Fruit fly (Drosophila melanogaster) whole organism, embryonic: ENCODE data around the gene CG15717.
A peak's percentile ranks its signal among the peaks of the same experiment; 100 is the strongest.

Source experiments
- Abd-B ChIP-seq: fragments of 200-800 bp; sonication (Bioruptor generic); optimal IDR thresholded peaks from 2 replicates; lab custom pipeline; 2018; ENCODE audit warnings: missing biosample characterization, mild to moderate bottlenecking, missing genetic modification characterization, moderate library complexity
- B-H2 ChIP-seq: fragments of 200-800 bp; sonication (Bioruptor generic); optimal IDR thresholded peaks from 2 replicates; lab custom pipeline; 2018; ENCODE audit warnings: missing biosample characterization, mild to moderate bottlenecking, missing genetic modification characterization
- CG10274 ChIP-seq: fragments of 200-800 bp; sonication (Bioruptor generic); optimal IDR thresholded peaks from 3 replicates; lab custom pipeline; 2017; ENCODE audit warnings: missing biosample characterization, mild to moderate bottlenecking, missing genetic modification characterization
- CG10543 ChIP-seq: fragments of 200-800 bp; sonication (Bioruptor generic); optimal IDR thresholded peaks from 3 replicates; lab custom pipeline; 2017; ENCODE audit warnings: missing biosample characterization, mild to moderate bottlenecking, missing genetic modification characterization, moderate library complexity
- CG11247 ChIP-seq: fragments of 200-800 bp; sonication (Bioruptor generic); IDR thresholded peaks from 2 replicates; pipeline ENCODE4 v1.3.6; 2022; ENCODE audit warnings: missing biosample characterization, missing genetic modification characterization
- CG11398 ChIP-seq: fragments of 200-800 bp; sonication (Bioruptor generic); optimal IDR thresholded peaks from 2 replicates; lab custom pipeline; 2016; ENCODE audit warnings: missing biosample characterization, missing genetic modification characterization
- CG11456 ChIP-seq: fragments of 200-800 bp; sonication (Bioruptor generic); IDR thresholded peaks from 3 replicates; pipeline ENCODE4 v1.3.6; 2022; ENCODE audit warnings: missing biosample characterization, missing genetic modification characterization
- CG12155 ChIP-seq: fragments of 200-800 bp; sonication (Bioruptor generic); optimal IDR thresholded peaks from 3 replicates; lab custom pipeline; 2016; ENCODE audit warnings: missing biosample characterization, missing genetic modification characterization
- CG13287 ChIP-seq: fragments of 200-800 bp; sonication (Bioruptor generic); IDR thresholded peaks from 2 replicates; pipeline ENCODE4 v1.3.6; 2022; ENCODE audit warnings: missing biosample characterization, missing genetic modification characterization; ENCODE audit not compliant: partially characterized antibody
- CG13624 ChIP-seq: fragments of 200-800 bp; sonication (Bioruptor generic); optimal IDR thresholded peaks from 2 replicates; lab custom pipeline; 2016; ENCODE audit warnings: missing biosample characterization, missing genetic modification characterization
- CG14441 ChIP-seq: fragments of 200-800 bp; sonication (Bioruptor generic); IDR thresholded peaks from 2 replicates; pipeline ENCODE4 v1.3.6; 2022; ENCODE audit warnings: missing biosample characterization, missing genetic modification characterization
- CG14965 ChIP-seq: fragments of 200-800 bp; sonication (Bioruptor generic); optimal IDR thresholded peaks from 2 replicates; lab custom pipeline; 2016; ENCODE audit warnings: missing biosample characterization, missing genetic modification characterization, borderline replicate concordance
- CG18619 ChIP-seq: fragments of 200-800 bp; sonication (Bioruptor generic); optimal IDR thresholded peaks from 3 replicates; lab custom pipeline; 2017; ENCODE audit warnings: missing biosample characterization, mild to moderate bottlenecking, missing genetic modification characterization
- CG2116 ChIP-seq: fragments of 200-800 bp; sonication (Bioruptor generic); optimal IDR thresholded peaks from 3 replicates; lab custom pipeline; 2018; ENCODE audit warnings: missing biosample characterization, mild to moderate bottlenecking, missing genetic modification characterization
- CG2889 ChIP-seq: fragments of 200-800 bp; sonication (Bioruptor generic); IDR thresholded peaks from 3 replicates; pipeline ENCODE4 v1.3.6; 2022; ENCODE audit warnings: missing biosample characterization, missing genetic modification characterization
- CG30020 ChIP-seq: fragments of 200-800 bp; optimal IDR thresholded peaks from 2 replicates; lab custom pipeline; 2019; ENCODE audit warnings: missing biosample characterization, mild to moderate bottlenecking, missing genetic modification characterization, moderate library complexity
- CG32532 ChIP-seq: fragments of 200-800 bp; sonication (Bioruptor generic); IDR thresholded peaks from 2 replicates; pipeline ENCODE4 v1.3.6; 2022; ENCODE audit warnings: missing biosample characterization, missing genetic modification characterization
- CG32772 ChIP-seq: fragments of 200-800 bp; sonication (Bioruptor generic); IDR thresholded peaks from 2 replicates; pipeline ENCODE4 v1.3.6; 2022; ENCODE audit warnings: missing biosample characterization, missing genetic modification characterization
- CG3847 ChIP-seq: fragments of 200-800 bp; sonication (Bioruptor generic); IDR thresholded peaks from 2 replicates; pipeline ENCODE4 v1.3.6; 2022; ENCODE audit warnings: missing biosample characterization, missing genetic modification characterization
- CG43689 ChIP-seq: fragments of 200-800 bp; sonication (Bioruptor generic); IDR thresholded peaks from 2 replicates; pipeline ENCODE4 v1.3.6; 2022; ENCODE audit warnings: missing biosample characterization, missing genetic modification characterization
- CG6175 ChIP-seq: fragments of 200-800 bp; sonication (Bioruptor generic); IDR thresholded peaks from 3 replicates; pipeline ENCODE4 v1.3.6; 2022; ENCODE audit warnings: missing biosample characterization, missing genetic modification characterization
- CG6254 ChIP-seq: fragments of 200-800 bp; sonication (Bioruptor generic); optimal IDR thresholded peaks from 3 replicates; lab custom pipeline; 2017; ENCODE audit warnings: mild to moderate bottlenecking, missing biosample characterization, missing genetic modification reagents, missing genetic modification characterization
- CG7928 ChIP-seq: fragments of 200-800 bp; sonication (Bioruptor generic); optimal IDR thresholded peaks from 2 replicates; lab custom pipeline; 2017; ENCODE audit warnings: missing biosample characterization, mild to moderate bottlenecking, missing genetic modification characterization
- CG7963 ChIP-seq: fragments of 200-800 bp; sonication (Bioruptor generic); IDR thresholded peaks from 3 replicates; pipeline ENCODE4 v1.3.6; 2022; ENCODE audit warnings: missing biosample characterization, missing genetic modification characterization; ENCODE audit not compliant: partially characterized antibody
- CG8944 ChIP-seq: fragments of 200-800 bp; sonication (Bioruptor generic); optimal IDR thresholded peaks from 3 replicates; lab custom pipeline; 2016; ENCODE audit warnings: missing biosample characterization, missing genetic modification characterization
- CrebB ChIP-seq: fragments of 200-800 bp; sonication (Bioruptor generic); optimal IDR thresholded peaks from 3 replicates; lab custom pipeline; 2018; ENCODE audit warnings: missing biosample characterization, mild to moderate bottlenecking, missing genetic modification characterization
- D19B ChIP-seq: fragments of 200-800 bp; sonication (Bioruptor generic); optimal IDR thresholded peaks from 2 replicates; lab custom pipeline; 2017; ENCODE audit warnings: missing biosample characterization, mild to moderate bottlenecking, missing genetic modification characterization
- Dll ChIP-seq: fragments of 200-800 bp; sonication (Bioruptor generic); IDR thresholded peaks from 4 replicates; pipeline ENCODE4 v1.3.6; 2022; ENCODE audit warnings: missing biosample characterization, missing genetic modification characterization; ENCODE audit not compliant: partially characterized antibody
- E2f1 ChIP-seq: fragments of 200-800 bp; sonication (Bioruptor generic); IDR thresholded peaks from 2 replicates; pipeline ENCODE4 v1.3.6; 2022; ENCODE audit warnings: missing biosample characterization, missing genetic modification characterization
- Eip74EF ChIP-seq, 2 experiments: fragments of 200-800 bp in 1 of 2; fragments of >200 bp in 1 of 2; sonication (Bioruptor generic) in 1 of 2; optimal IDR thresholded peaks; 2 replicates each; lab custom pipeline; 2017 to 2019; ENCODE audit warnings: missing biosample characterization in 2 of 2, missing genetic modification characterization in 2 of 2, mild to moderate bottlenecking in 1 of 2, moderate library complexity in 1 of 2
- Fer3 ChIP-seq: fragments of 200-800 bp; sonication (Bioruptor generic); optimal IDR thresholded peaks from 2 replicates; lab custom pipeline; 2018; ENCODE audit warnings: missing biosample characterization, mild to moderate bottlenecking, missing genetic modification characterization, moderate library complexity
- Jarid2 ChIP-seq: fragments of 200-800 bp; sonication (Bioruptor generic); optimal IDR thresholded peaks from 3 replicates; lab custom pipeline; 2017; ENCODE audit warnings: mild to moderate bottlenecking, missing biosample characterization, missing genetic modification reagents, missing genetic modification characterization
- Mes4 ChIP-seq: fragments of 200-800 bp; sonication (Bioruptor generic); optimal IDR thresholded peaks from 2 replicates; lab custom pipeline; 2016; ENCODE audit warnings: missing biosample characterization, missing genetic modification characterization
- Nf-YC ChIP-seq: fragments of 200-800 bp; optimal IDR thresholded peaks from 3 replicates; lab custom pipeline; 2019; ENCODE audit warnings: missing biosample characterization, mild to moderate bottlenecking, missing genetic modification characterization, moderate library complexity
- Opbp ChIP-seq: fragments of 200-800 bp; sonication (Bioruptor generic); IDR thresholded peaks from 3 replicates; pipeline ENCODE4 v1.3.6; 2022; ENCODE audit warnings: missing biosample characterization, missing genetic modification characterization; ENCODE audit not compliant: partially characterized antibody
- Tbp ChIP-seq: fragments of >200 bp; optimal IDR thresholded peaks from 2 replicates; lab custom pipeline; 2018; ENCODE audit warnings: missing biosample characterization, missing genetic modification characterization
- chn ChIP-seq: fragments of 200-800 bp; sonication (Bioruptor generic); optimal IDR thresholded peaks from 2 replicates; lab custom pipeline; 2016; ENCODE audit warnings: missing biosample characterization, missing genetic modification characterization
- cwo ChIP-seq: fragments of 200-800 bp; sonication (Bioruptor generic); optimal IDR thresholded peaks from 3 replicates; lab custom pipeline; 2017; ENCODE audit warnings: missing biosample characterization, missing genetic modification characterization, mild to moderate bottlenecking, moderate library complexity, missing genetic modification reagents
- dm ChIP-seq: fragments of 200-800 bp; sonication (Bioruptor generic); optimal IDR thresholded peaks from 3 replicates; lab custom pipeline; 2016; ENCODE audit warnings: missing biosample characterization, missing genetic modification characterization
- her ChIP-seq: fragments of 200-800 bp; sonication (Bioruptor generic); optimal IDR thresholded peaks from 2 replicates; lab custom pipeline; 2016; ENCODE audit warnings: missing biosample characterization, missing genetic modification characterization
- mirr ChIP-seq: fragments of 200-800 bp; sonication (Bioruptor generic); optimal IDR thresholded peaks from 3 replicates; lab custom pipeline; 2018; ENCODE audit warnings: missing biosample characterization, mild to moderate bottlenecking, missing genetic modification characterization
- otp ChIP-seq: fragments of 200-800 bp; sonication (Bioruptor generic); IDR thresholded peaks from 3 replicates; pipeline ENCODE4, ENCODE4 v1.3.6; 2022; ENCODE audit warnings: missing biosample characterization, missing genetic modification characterization
- psq ChIP-seq: fragments of 200-800 bp; sonication (Bioruptor generic); optimal IDR thresholded peaks from 2 replicates; lab custom pipeline; 2017; ENCODE audit warnings: missing biosample characterization, missing genetic modification characterization
- repo ChIP-seq: fragments of 200-800 bp; sonication (Bioruptor generic); optimal IDR thresholded peaks from 2 replicates; lab custom pipeline; 2016; ENCODE audit warnings: missing biosample characterization, missing genetic modification characterization
- rib ChIP-seq: fragments of 200-800 bp; sonication (Bioruptor generic); IDR thresholded peaks from 2 replicates; pipeline ENCODE4 v1.3.6; 2022; ENCODE audit warnings: missing biosample characterization, missing genetic modification characterization
- run ChIP-seq: fragments of 200-800 bp; sonication (Bioruptor generic); optimal IDR thresholded peaks from 3 replicates; lab custom pipeline; 2018; ENCODE audit warnings: missing biosample characterization, mild to moderate bottlenecking, missing genetic modification characterization
- tup ChIP-seq: fragments of 200-800 bp; sonication (Bioruptor generic); optimal IDR thresholded peaks from 2 replicates; lab custom pipeline; 2016; ENCODE audit warnings: missing biosample characterization, mild to moderate bottlenecking, missing genetic modification characterization, moderate library complexity
- unpg ChIP-seq: fragments of 200-800 bp; sonication (Bioruptor generic); optimal IDR thresholded peaks from 3 replicates; lab custom pipeline; 2018; ENCODE audit warnings: missing biosample characterization, mild to moderate bottlenecking, missing genetic modification characterization, moderate library complexity
- vvl ChIP-seq: fragments of 200-800 bp; sonication (Bioruptor generic); IDR thresholded peaks from 2 replicates; pipeline ENCODE4 v1.3.6; 2022; ENCODE audit warnings: missing biosample characterization, missing genetic modification characterization
- wek ChIP-seq: fragments of 200-800 bp; sonication (Bioruptor generic); optimal IDR thresholded peaks from 3 replicates; lab custom pipeline; 2018; ENCODE audit warnings: missing biosample characterization, mild to moderate bottlenecking, missing genetic modification characterization, moderate library complexity

Gene CG15717

DNA sequence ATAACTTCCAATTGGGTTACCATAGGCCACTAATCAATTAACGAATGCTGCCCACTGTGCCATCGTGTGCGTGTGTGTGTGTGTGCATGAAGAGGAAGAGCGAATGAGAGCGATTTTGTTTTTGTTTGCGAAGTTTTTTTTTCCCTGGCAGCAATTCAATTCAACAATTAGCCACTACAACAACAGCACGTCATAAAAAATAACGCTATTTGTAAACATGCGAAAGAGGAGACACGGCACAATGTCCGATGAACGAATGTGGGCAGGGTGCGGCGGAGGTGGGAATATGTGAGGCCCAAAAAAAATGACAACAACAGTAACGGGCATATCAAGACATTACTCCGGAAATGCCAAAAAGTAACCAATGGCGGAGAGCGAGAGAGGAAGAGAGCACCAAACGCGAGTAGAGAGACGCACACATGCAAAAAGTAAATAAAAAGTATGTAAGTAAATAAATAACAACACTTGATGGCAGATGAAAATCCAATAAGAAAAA is 41.4 kb upstream of the CG15717 start (continued):
- no peak for TF ChIP-seq CG11247 (GFP tag; lab: Robert Waterston, UW)
- TF ChIP-seq Eip74EF (GFP tag; optimal IDR thresholded peaks at IDR 0.05; lab: Kevin White, UChicago): peak in 1 of 2 experiments; percentile 67
- TF ChIP-seq Tbp (GFP tag; lab: Kevin White, UChicago): no peak
- peak; percentile 74 for TF ChIP-seq Nf-YC
- TF ChIP-seq dm: no peak
- no peak for TF ChIP-seq run (tag; lab: Kevin White, UChicago)
- TF ChIP-seq Opbp (GFP tag; lab: Robert Waterston, UW): no peak
- no peak for TF ChIP-seq CG6175 (GFP tag; lab: Robert Waterston, UW)
- TF ChIP-seq rib (GFP tag; lab: Robert Waterston, UW): 0 out of 2 replicates have a peak, but pooled peaks have one; percentile 31
- TF ChIP-seq CG8944: no peak
- no peak for TF ChIP-seq Dll (GFP tag; lab: Robert Waterston, UW)
- peak; percentile 26 for TF ChIP-seq cwo
- no peak for TF ChIP-seq CG7963
- peak; percentile 44; the same call in 1 of the 2 replicates for TF ChIP-seq CG32532
- TF ChIP-seq Fer3 (tag; lab: Kevin White, UChicago): peak; percentile 18
- no peak for TF ChIP-seq wek (GFP tag; lab: Kevin White, UChicago)
- TF ChIP-seq CG11398 (GFP tag; lab: Kevin White, UChicago): no peak
- TF ChIP-seq CG12155: no peak
- TF ChIP-seq CG10543 (GFP tag; lab: Kevin White, UChicago): peak; percentile 11
- peak; percentile 68 for TF ChIP-seq psq
- TF ChIP-seq B-H2: peak; percentile 36
- no peak for TF ChIP-seq CG6254 (GFP tag; lab: Kevin White, UChicago)
- TF ChIP-seq E2f1 (GFP tag; lab: Robert Waterston, UW): no peak
- TF ChIP-seq CG3847 (GFP tag; lab: Robert Waterston, UW): 0 out of 2 replicates have a peak, but pooled peaks have one; percentile 19
- TF ChIP-seq CG14965: no peak
- TF ChIP-seq Mes4 (GFP tag; lab: Kevin White, UChicago): no peak
- no peak for TF ChIP-seq chn
- TF ChIP-seq CG43689 (GFP tag; lab: Robert Waterston, UW): no peak
- TF ChIP-seq vvl (GFP tag; lab: Robert Waterston, UW): no peak
- no peak for TF ChIP-seq CG14441 (GFP tag; lab: Robert Waterston, UW)
- no peak for TF ChIP-seq otp (GFP tag; lab: Robert Waterston, UW)
- TF ChIP-seq CG30020 (tag; lab: Kevin White, UChicago): no peak
- TF ChIP-seq CG18619 (GFP tag; lab: Kevin White, UChicago): no peak
- no peak for TF ChIP-seq CG2116 (GFP tag; lab: Kevin White, UChicago)
- no peak for TF ChIP-seq her (GFP tag; lab: Kevin White, UChicago)
- TF ChIP-seq D19B (GFP tag; lab: Kevin White, UChicago): no peak
- no peak for TF ChIP-seq CrebB
- TF ChIP-seq tup (GFP tag; lab: Kevin White, UChicago): no peak
- 0 out of 2 replicates have a peak, but pooled peaks have one; percentile 9 for TF ChIP-seq CG13287
- no peak for TF ChIP-seq CG13624 (GFP tag; lab: Kevin White, UChicago)
- no peak for TF ChIP-seq CG7928
- no peak for TF ChIP-seq Jarid2 (GFP tag; lab: Kevin White, UChicago)
- TF ChIP-seq repo (GFP tag; lab: Kevin White, UChicago): no peak
- no peak for TF ChIP-seq CG2889 (GFP tag; lab: Robert Waterston, UW)
- no peak for TF ChIP-seq CG11456 (GFP tag; lab: Robert Waterston, UW)
- TF ChIP-seq CG32772 (GFP tag; lab: Robert Waterston, UW): no peak
- TF ChIP-seq CG10274: no peak
- TF ChIP-seq Abd-B (GFP tag; lab: Kevin White, UChicago): no peak
- peak; percentile 84 for TF ChIP-seq mirr (GFP tag; lab: Kevin White, UChicago)
- no peak for TF ChIP-seq unpg (GFP tag; lab: Kevin White, UChicago)
